Fruit fly (Drosophila melanogaster): ENCODE results near the gene Qsox4.

Qsox4 gene

DNA sequence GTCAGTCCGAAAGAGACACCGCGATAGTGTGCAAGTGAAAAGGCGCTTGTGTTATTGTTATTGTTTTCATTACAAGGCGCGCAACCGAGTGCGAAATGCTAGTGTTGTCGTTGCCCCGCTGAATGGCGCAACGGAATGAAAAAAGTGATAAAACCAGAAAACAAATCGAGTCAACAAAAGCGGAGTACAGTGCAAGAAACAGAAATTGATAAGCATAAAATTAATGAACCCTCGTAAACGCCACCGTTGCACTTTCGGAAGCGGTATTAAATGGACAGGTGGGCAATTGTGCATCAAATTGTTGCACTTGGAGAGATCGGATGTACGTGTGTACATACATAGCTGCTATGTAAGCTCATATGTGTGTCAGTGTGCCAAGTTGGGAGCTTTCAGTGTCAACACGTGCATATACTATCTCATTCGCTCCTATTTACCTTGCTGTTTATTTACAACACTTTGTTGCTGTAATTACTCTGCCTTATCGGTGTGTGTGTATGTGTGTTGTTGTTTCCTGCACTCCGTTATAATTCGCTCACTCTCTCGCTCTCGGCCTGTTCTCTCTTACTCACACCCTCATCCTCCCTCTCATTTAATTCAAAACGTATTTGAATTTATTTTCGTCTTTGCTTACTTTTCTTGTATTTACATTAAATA, 20.9 kb downstream of the Qsox4 start (continued):
- no peak for TF ChIP-seq CG18764 (GFP tag; optimal IDR thresholded peaks at IDR 0.05)
- no peak for TF ChIP-seq CG13894 (tag; optimal IDR thresholded peaks at IDR 0.05)
- TF ChIP-seq Abd-B (GFP tag; optimal IDR thresholded peaks at IDR 0.05) = no peak
- TF ChIP-seq CG10462 (GFP tag; optimal IDR thresholded peaks at IDR 0.05) = peak; percentile 21
- TF ChIP-seq insv (GFP tag; optimal IDR thresholded peaks at IDR 0.05) = peak in 1 of 2 experiments; percentile 32
- no peak for TF ChIP-seq Bteb2 (GFP tag; optimal IDR thresholded peaks at IDR 0.05)
- TF ChIP-seq mam (GFP tag; optimal IDR thresholded peaks at IDR 0.05) = no peak
- peak; percentile 68 for TF ChIP-seq CG2875 (GFP tag; optimal IDR thresholded peaks at IDR 0.05)
- no peak for TF ChIP-seq Nf-YC (tag; optimal IDR thresholded peaks at IDR 0.05)
- peak; percentile 42; the same call in 1 of the 3 replicates for TF ChIP-seq dysf (GFP tag; IDR thresholded peaks at IDR 0.05)
- TF ChIP-seq dimm (GFP tag; IDR thresholded peaks at IDR 0.05) = peak; percentile 39; the same call in 1 of the 2 replicates
- no peak for TF ChIP-seq salm (tag; optimal IDR thresholded peaks at IDR 0.05)
- TF ChIP-seq Xbp1 (GFP tag; optimal IDR thresholded peaks at IDR 0.05) = no peak
- no peak for TF ChIP-seq CG10274 (GFP tag; optimal IDR thresholded peaks at IDR 0.05)
- no peak for TF ChIP-seq MESR4 (GFP tag; optimal IDR thresholded peaks at IDR 0.05)
- TF ChIP-seq D19A (tag; optimal IDR thresholded peaks at IDR 0.05) = no peak
- TF ChIP-seq CG10267 (tag; optimal IDR thresholded peaks at IDR 0.05) = peak; percentile 11
- peak; percentile 84 for TF ChIP-seq HHEX (GFP tag; optimal IDR thresholded peaks at IDR 0.05)
- TF ChIP-seq chm (GFP tag; IDR thresholded peaks at IDR 0.05) = 0 out of 2 replicates have a peak, but pooled peaks have one; percentile 58
- TF ChIP-seq cas (GFP tag; IDR thresholded peaks at IDR 0.05) = no peak
- TF ChIP-seq CG9817 (tag; optimal IDR thresholded peaks at IDR 0.05) = peak; percentile 7
- TF ChIP-seq Meics (GFP tag; optimal IDR thresholded peaks at IDR 0.05) = peak; percentile 68
- no peak for TF ChIP-seq CG7372 (GFP tag; IDR thresholded peaks at IDR 0.05)
- no peak for TF ChIP-seq gcm2 (GFP tag; optimal IDR thresholded peaks at IDR 0.05)
- no peak for TF ChIP-seq sob (GFP tag; IDR thresholded peaks at IDR 0.05)
- peak; percentile 75 for TF ChIP-seq onecut (GFP tag; IDR thresholded peaks at IDR 0.05)
- no peak for TF ChIP-seq abd-A (tag; optimal IDR thresholded peaks at IDR 0.05)
- no peak for TF ChIP-seq Sry-δ (GFP tag; optimal IDR thresholded peaks at IDR 0.05)
- TF ChIP-seq Taf1 (GFP tag; IDR thresholded peaks at IDR 0.05) = peak; percentile 15; the same call in 1 of the 2 replicates
- TF ChIP-seq CG17912 (GFP tag; optimal IDR thresholded peaks at IDR 0.05) = peak; percentile 32
- TF ChIP-seq Dek (tag; optimal IDR thresholded peaks at IDR 0.05) = no peak
- TF ChIP-seq exex (tag; optimal IDR thresholded peaks at IDR 0.05) = peak; percentile 51
- TF ChIP-seq hbn (GFP tag; IDR thresholded peaks at IDR 0.05; ENCODE audit: partially characterized antibody) = no peak
- TF ChIP-seq CG4854 (GFP tag; optimal IDR thresholded peaks at IDR 0.05) = peak; percentile 37
- TF ChIP-seq CG12942 (GFP tag; optimal IDR thresholded peaks at IDR 0.05) = no peak
- peak; percentile 47 for TF ChIP-seq Mes4 (GFP tag; optimal IDR thresholded peaks at IDR 0.05)
- TF ChIP-seq H15 (GFP tag; IDR thresholded peaks at IDR 0.05) = peak; percentile 52; the same call in 1 of the 3 replicates
- TF ChIP-seq HLH54F (GFP tag; optimal IDR thresholded peaks at IDR 0.05) = no peak
- no peak for TF ChIP-seq cato (GFP tag; optimal IDR thresholded peaks at IDR 0.05; ENCODE audit: borderline replicate concordance)
- TF ChIP-seq CG31388 (GFP tag; optimal IDR thresholded peaks at IDR 0.05) = no peak
- TF ChIP-seq seq (GFP tag; IDR thresholded peaks at IDR 0.05) = peak; percentile 38; the same call in 1 of the 2 replicates
- TF ChIP-seq Kr (GFP tag; optimal IDR thresholded peaks at IDR 0.05) = no peak
- TF ChIP-seq CG18011 (GFP tag; optimal IDR thresholded peaks at IDR 0.05) = no peak
- no peak for TF ChIP-seq Adf1 (GFP tag; IDR thresholded peaks at IDR 0.05)
- TF ChIP-seq Max (GFP tag; optimal IDR thresholded peaks at IDR 0.05) = peak; percentile 10
- TF ChIP-seq CG11723 (GFP tag; optimal IDR thresholded peaks at IDR 0.05) = peak; percentile 51
- peak; percentile 75; the same call in 2 of the 3 replicates for TF ChIP-seq otp (GFP tag; IDR thresholded peaks at IDR 0.05)
- TF ChIP-seq CG2199 (GFP tag; IDR thresholded peaks at IDR 0.05) = 0 out of 3 replicates have a peak, but pooled peaks have one; percentile 42
- TF ChIP-seq CG10979 (tag; optimal IDR thresholded peaks at IDR 0.05) = peak; percentile 18
- peak; percentile 40; the same call in 1 of the 2 replicates for TF ChIP-seq CG14014 (GFP tag; IDR thresholded peaks at IDR 0.05)

Measured in whole organism, embryonic.